Worm (Caenorhabditis elegans): Measurements from ENCODE around the gene atf-2.

atf-2 gene

ce11 chrII:8726700-8727099, 25.1 kb upstream of the atf-2 start, which contains the start of gene T01B7.9:
Gene T01B7.9, minus strand, starts transcription at chrII:8726800.
- TF ChIP-seq T22C8.4 (GFP tag; IDR thresholded peaks at IDR 0.05) (no peak), ztf-29 (GFP tag; IDR thresholded peaks at IDR 0.05) (no peak), klf-2 (GFP tag; conservative IDR thresholded peaks at IDR 0.05) (no peak), ztf-23 (GFP tag; IDR thresholded peaks at IDR 0.05) (no peak), tab-1 (GFP tag; IDR thresholded peaks at IDR 0.05) (no peak), med-1 (GFP tag; optimal IDR thresholded peaks at IDR 0.05; ENCODE audit: insufficient read depth) (no peak), ref-1 (GFP tag; conservative IDR thresholded peaks at IDR 0.05) (no peak), cog-1 (tag; optimal IDR thresholded peaks at IDR 0.05) (no peak), flt-1 (GFP tag; IDR thresholded peaks at IDR 0.05) (no peak)

DNA sequence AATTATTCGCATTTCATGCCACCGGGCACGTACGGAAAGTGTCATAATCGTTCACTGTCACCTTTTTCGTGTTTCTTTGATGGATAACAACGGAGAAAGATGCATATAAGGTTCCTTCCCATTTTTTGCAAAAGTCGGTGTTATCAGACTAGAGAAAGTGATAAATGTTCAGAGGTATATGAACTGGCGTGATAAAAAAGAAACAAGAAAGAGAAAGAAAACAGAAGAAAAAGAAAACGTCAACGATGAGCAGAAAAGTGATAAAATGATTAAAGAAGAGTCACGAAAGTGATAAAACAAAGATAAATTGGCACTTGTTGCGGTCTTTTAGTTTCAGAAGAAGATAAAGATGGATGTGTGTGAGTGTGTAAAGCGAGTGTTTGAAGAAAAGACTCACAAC, 21.5 kb upstream of the atf-2 start:
- TF ChIP-seq ref-1 (GFP tag; conservative IDR thresholded peaks at IDR 0.05) = no peak
- no peak for TF ChIP-seq T22C8.4 (GFP tag; IDR thresholded peaks at IDR 0.05)
- no peak for TF ChIP-seq ztf-23 (GFP tag; IDR thresholded peaks at IDR 0.05)
- TF ChIP-seq med-1 (GFP tag; optimal IDR thresholded peaks at IDR 0.05; ENCODE audit: insufficient read depth) = no peak
- TF ChIP-seq klf-2 (GFP tag; conservative IDR thresholded peaks at IDR 0.05) = no peak
- no peak for TF ChIP-seq flt-1 (GFP tag; IDR thresholded peaks at IDR 0.05)
- no peak for TF ChIP-seq tab-1 (GFP tag; IDR thresholded peaks at IDR 0.05)
- no peak for TF ChIP-seq ztf-29 (GFP tag; IDR thresholded peaks at IDR 0.05)
- TF ChIP-seq cog-1 (tag; optimal IDR thresholded peaks at IDR 0.05) = no peak

- TF ChIP-seq ztf-23 (GFP tag; IDR thresholded peaks at IDR 0.05) = no peak
- TF ChIP-seq tab-1 (GFP tag; IDR thresholded peaks at IDR 0.05) = no peak
- no peak for TF ChIP-seq T22C8.4 (GFP tag; IDR thresholded peaks at IDR 0.05)
- no peak for TF ChIP-seq klf-2 (GFP tag; conservative IDR thresholded peaks at IDR 0.05)
- no peak for TF ChIP-seq flt-1 (GFP tag; IDR thresholded peaks at IDR 0.05)
- no peak for TF ChIP-seq cog-1 (tag; optimal IDR thresholded peaks at IDR 0.05)
- no peak for TF ChIP-seq ref-1 (GFP tag; conservative IDR thresholded peaks at IDR 0.05)
- no peak for TF ChIP-seq ztf-29 (GFP tag; IDR thresholded peaks at IDR 0.05)
- TF ChIP-seq med-1 (GFP tag; optimal IDR thresholded peaks at IDR 0.05; ENCODE audit: insufficient read depth) = no peak
These were observed 20.7 kb upstream of the atf-2 start for ce11 chrII:8730960-8731693.

- no peak for TF ChIP-seq T22C8.4 (GFP tag; IDR thresholded peaks at IDR 0.05)
- TF ChIP-seq ztf-29 (GFP tag; IDR thresholded peaks at IDR 0.05) = no peak
- TF ChIP-seq tab-1 (GFP tag; IDR thresholded peaks at IDR 0.05) = no peak
- no peak for TF ChIP-seq ztf-23 (GFP tag; IDR thresholded peaks at IDR 0.05)
- no peak for TF ChIP-seq med-1 (GFP tag; optimal IDR thresholded peaks at IDR 0.05; ENCODE audit: insufficient read depth)
- TF ChIP-seq flt-1 (GFP tag; IDR thresholded peaks at IDR 0.05) = no peak
- TF ChIP-seq cog-1 (tag; optimal IDR thresholded peaks at IDR 0.05) = no peak
- no peak for TF ChIP-seq ref-1 (GFP tag; conservative IDR thresholded peaks at IDR 0.05)
- TF ChIP-seq klf-2 (GFP tag; conservative IDR thresholded peaks at IDR 0.05) = no peak
These were observed 20.0 kb upstream of the atf-2 start for ce11 chrII:8731736-8732229.

ce11 chrII:8732339-8733100, 19.3 kb upstream of the atf-2 start, which contains the start of gene rol-6:
Gene rol-6, plus strand, starts transcription at chrII:8733050.
- TF ChIP-seq ref-1 (GFP tag; conservative IDR thresholded peaks at IDR 0.05) (no peak), tab-1 (GFP tag; IDR thresholded peaks at IDR 0.05) (no peak), T22C8.4 (GFP tag; IDR thresholded peaks at IDR 0.05) (no peak)

DNA sequence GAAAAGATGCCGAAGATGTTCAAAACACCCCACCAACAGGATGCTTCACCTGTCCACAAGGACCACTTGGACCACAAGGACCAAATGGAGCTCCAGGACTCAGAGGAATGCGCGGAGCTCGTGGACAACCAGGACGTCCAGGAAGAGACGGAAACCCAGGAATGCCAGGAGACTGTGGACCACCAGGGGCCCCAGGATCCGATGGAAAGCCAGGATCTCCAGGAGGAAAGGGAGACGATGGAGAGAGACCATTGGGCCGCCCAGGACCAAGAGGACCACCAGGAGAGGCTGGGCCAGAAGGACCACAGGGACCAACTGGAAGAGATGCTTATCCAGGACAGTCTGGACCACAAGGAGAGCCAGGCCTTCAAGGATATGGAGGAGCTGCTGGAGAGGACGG, 18.2 kb upstream of the atf-2 start:
- TF ChIP-seq ztf-29 (GFP tag; IDR thresholded peaks at IDR 0.05) (no peak), T22C8.4 (GFP tag; IDR thresholded peaks at IDR 0.05) (no peak), ref-1 (GFP tag; conservative IDR thresholded peaks at IDR 0.05) (no peak), flt-1 (GFP tag; IDR thresholded peaks at IDR 0.05) (no peak), klf-2 (GFP tag; conservative IDR thresholded peaks at IDR 0.05) (no peak), cog-1 (tag; optimal IDR thresholded peaks at IDR 0.05) (no peak), tab-1 (GFP tag; IDR thresholded peaks at IDR 0.05) (no peak), ztf-23 (GFP tag; IDR thresholded peaks at IDR 0.05) (no peak), med-1 (GFP tag; optimal IDR thresholded peaks at IDR 0.05; ENCODE audit: insufficient read depth) (no peak)

DNA sequence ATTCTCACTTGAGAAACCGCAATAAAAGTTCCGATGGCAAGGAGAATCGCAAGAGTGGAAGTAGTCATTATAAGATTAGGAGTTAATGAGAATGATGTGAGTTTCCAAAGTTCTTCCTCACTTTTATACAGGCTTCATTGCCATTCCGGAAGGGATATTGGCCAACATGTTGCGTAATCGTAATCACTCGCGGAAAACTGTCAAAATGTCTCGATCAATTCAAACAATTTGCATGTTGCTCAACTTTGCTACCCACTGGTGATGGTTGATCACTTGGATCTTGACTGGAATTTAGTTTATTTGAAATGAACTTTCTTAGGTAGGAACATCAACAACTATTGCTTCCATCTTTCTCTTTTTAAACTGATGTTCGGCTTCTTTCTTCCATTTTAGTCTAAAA, 14.3 kb upstream of the atf-2 start, which contains the start of gene idpb-4:
Gene idpb-4 (minus strand): TSS at position 101 of the 400 bp plus-strand sequence.
- TF ChIP-seq tab-1 (GFP tag; IDR thresholded peaks at IDR 0.05) = no peak
- TF ChIP-seq ztf-29 (GFP tag; IDR thresholded peaks at IDR 0.05) = no peak

ce11 chrII:8738244-8738643, 13.5 kb upstream of the atf-2 start:
- TF ChIP-seq ztf-29 (GFP tag; IDR thresholded peaks at IDR 0.05) = no peak
- TF ChIP-seq med-1 (GFP tag; optimal IDR thresholded peaks at IDR 0.05; ENCODE audit: insufficient read depth) = no peak
- no peak for TF ChIP-seq cog-1 (tag; optimal IDR thresholded peaks at IDR 0.05)
- TF ChIP-seq ztf-23 (GFP tag; IDR thresholded peaks at IDR 0.05) = no peak
- TF ChIP-seq T22C8.4 (GFP tag; IDR thresholded peaks at IDR 0.05) = no peak
- TF ChIP-seq tab-1 (GFP tag; IDR thresholded peaks at IDR 0.05) = no peak

- TF ChIP-seq klf-2 (GFP tag; conservative IDR thresholded peaks at IDR 0.05) (no peak), T22C8.4 (GFP tag; IDR thresholded peaks at IDR 0.05) (no peak), ref-1 (GFP tag; conservative IDR thresholded peaks at IDR 0.05) (no peak), med-1 (GFP tag; optimal IDR thresholded peaks at IDR 0.05; ENCODE audit: insufficient read depth) (no peak), cog-1 (tag; optimal IDR thresholded peaks at IDR 0.05) (no peak), ztf-29 (GFP tag; IDR thresholded peaks at IDR 0.05) (no peak), flt-1 (GFP tag; IDR thresholded peaks at IDR 0.05) (no peak), tab-1 (GFP tag; IDR thresholded peaks at IDR 0.05) (no peak), ztf-23 (GFP tag; IDR thresholded peaks at IDR 0.05) (no peak)
These were observed 12.8 kb upstream of the atf-2 start for ce11 chrII:8738955-8739354.
